Worm (Caenorhabditis elegans) whole organism, L2 larva: ENCODE measurements around the gene T02D1.8.

Experiments used
- C34F6.9 ChIP-seq: fragments of 150-350 bp; optimal IDR thresholded peaks from 2 replicates; lab custom pipeline; 2014; ENCODE audit warnings: missing biosample characterization, missing genetic modification characterization
- F13H6.1 ChIP-seq: sonication (generic microtip); optimal IDR thresholded peaks from 2 replicates; lab custom pipeline; 2016; ENCODE audit warnings: missing genetic modification characterization, missing compliant biosample characterization
- R02D3.7 ChIP-seq: fragments of 150-350 bp; optimal IDR thresholded peaks from 2 replicates; lab custom pipeline; 2014; ENCODE audit warnings: missing biosample characterization, missing genetic modification characterization
- ZK546.5 ChIP-seq: sonication (generic microtip); optimal IDR thresholded peaks from 2 replicates; lab custom pipeline; 2017; ENCODE audit warnings: missing biosample characterization, missing genetic modification characterization
- ceh-16 ChIP-seq: fragments of 150-350 bp; optimal IDR thresholded peaks from 2 replicates; lab custom pipeline; 2014; ENCODE audit warnings: missing biosample characterization, missing genetic modification characterization
- ceh-82 ChIP-seq: fragments of 150-350 bp; optimal IDR thresholded peaks from 2 replicates; lab custom pipeline; 2014; ENCODE audit warnings: missing biosample characterization, missing genetic modification characterization
- dmd-4 ChIP-seq: sonication (generic microtip); optimal IDR thresholded peaks from 2 replicates; lab custom pipeline; 2017; ENCODE audit warnings: missing biosample characterization, missing genetic modification characterization
- egl-27 ChIP-seq: sonication (generic microtip); optimal IDR thresholded peaks from 3 replicates; lab custom pipeline; 2017; ENCODE audit warnings: missing biosample characterization, missing genetic modification reagents, missing genetic modification characterization
- elt-1 ChIP-seq: fragments of 150-350 bp; optimal IDR thresholded peaks from 2 replicates; lab custom pipeline; 2014; ENCODE audit warnings: missing biosample characterization, missing genetic modification characterization
- elt-3 ChIP-seq: sonication (generic microtip); optimal IDR thresholded peaks from 2 replicates; lab custom pipeline; 2017; ENCODE audit warnings: missing biosample characterization, missing genetic modification characterization
- fos-1 ChIP-seq: fragments of 150-350 bp; optimal IDR thresholded peaks from 2 replicates; lab custom pipeline; 2014; ENCODE audit warnings: missing biosample characterization, missing genetic modification characterization
- gmeb-1 ChIP-seq: fragments of 150-350 bp; optimal IDR thresholded peaks from 2 replicates; lab custom pipeline; 2014; ENCODE audit warnings: missing biosample characterization, missing genetic modification characterization
- lin-11 ChIP-seq: fragments of 150-350 bp; sonication (generic microtip); optimal IDR thresholded peaks from 2 replicates; lab custom pipeline; 2014; ENCODE audit warnings: missing biosample characterization, missing genetic modification characterization, inconsistent platforms, mixed read lengths
- lin-13 ChIP-seq: fragments of 150-350 bp; optimal IDR thresholded peaks from 2 replicates; lab custom pipeline; 2014; ENCODE audit warnings: missing biosample characterization, missing genetic modification reagents, missing genetic modification characterization
- lin-39 ChIP-seq: fragments of 150-350 bp; optimal IDR thresholded peaks from 2 replicates; lab custom pipeline; 2014; ENCODE audit warnings: missing biosample characterization, missing genetic modification reagents, missing genetic modification characterization
- lsy-2 ChIP-seq, 2 experiments: fragments of 150-350 bp in 1 of 2; sonication (generic microtip) in 1 of 2; optimal IDR thresholded peaks; 2 replicates each; lab custom pipeline; 2014 to 2017; ENCODE audit warnings: missing biosample characterization in 2 of 2, missing genetic modification characterization in 2 of 2
- mab-5 ChIP-seq: fragments of 150-350 bp; optimal IDR thresholded peaks from 2 replicates; lab custom pipeline; 2014; ENCODE audit warnings: missing biosample characterization, missing genetic modification characterization
- mdl-1 ChIP-seq, 2 experiments: fragments of 150-350 bp in 1 of 2; sonication (generic microtip) in 1 of 2; optimal IDR thresholded peaks; 2 replicates each; lab custom pipeline; 2017; ENCODE audit warnings: missing biosample characterization in 2 of 2, missing genetic modification characterization in 2 of 2
- nhr-10 ChIP-seq: sonication (generic microtip); optimal IDR thresholded peaks from 2 replicates; lab custom pipeline; 2017; ENCODE audit warnings: missing biosample characterization, missing genetic modification characterization
- nhr-11 ChIP-seq: fragments of 150-350 bp; optimal IDR thresholded peaks from 2 replicates; lab custom pipeline; 2014; ENCODE audit warnings: missing biosample characterization, missing genetic modification characterization
- nhr-12 ChIP-seq: fragments of 150-350 bp; optimal IDR thresholded peaks from 2 replicates; lab custom pipeline; 2014; ENCODE audit warnings: missing biosample characterization, missing genetic modification characterization
- nhr-129 ChIP-seq: fragments of 150-350 bp; optimal IDR thresholded peaks from 2 replicates; lab custom pipeline; 2014; ENCODE audit warnings: missing biosample characterization, missing genetic modification characterization
- nhr-21 ChIP-seq: fragments of 150-350 bp; optimal IDR thresholded peaks from 2 replicates; lab custom pipeline; 2014; ENCODE audit warnings: missing biosample characterization, missing genetic modification characterization
- nhr-237 ChIP-seq: fragments of 150-350 bp; optimal IDR thresholded peaks from 2 replicates; lab custom pipeline; 2014; ENCODE audit warnings: missing biosample characterization, missing genetic modification characterization
- nhr-25 ChIP-seq: fragments of 150-350 bp; sonication (generic microtip); optimal IDR thresholded peaks from 3 replicates; lab custom pipeline; 2014; ENCODE audit warnings: missing biosample characterization, missing genetic modification characterization
- peb-1 ChIP-seq: fragments of 150-350 bp; optimal IDR thresholded peaks from 2 replicates; lab custom pipeline; 2014; ENCODE audit warnings: missing biosample characterization, missing genetic modification characterization
- sma-3 ChIP-seq: sonication (generic microtip); optimal IDR thresholded peaks from 2 replicates; lab custom pipeline; 2016; ENCODE audit warnings: missing genetic modification reagents, missing genetic modification characterization, missing compliant biosample characterization
- sma-9 ChIP-seq, 2 experiments: fragments of 150-350 bp in 1 of 2; sonication (generic microtip) in 1 of 2; optimal IDR thresholded peaks; 2 replicates each; lab custom pipeline; 2014 to 2016; ENCODE audit warnings: missing genetic modification characterization in 2 of 2, mild to moderate bottlenecking in 1 of 2, missing biosample characterization in 1 of 2, missing compliant biosample characterization in 1 of 2, missing genetic modification reagents in 1 of 2, moderate library complexity in 1 of 2
- snpc-4 ChIP-seq: fragments of 150-350 bp; optimal IDR thresholded peaks from 2 replicates; lab custom pipeline; 2014; ENCODE audit warnings: missing biosample characterization, missing genetic modification characterization
- unc-39 ChIP-seq: fragments of 150-350 bp; optimal IDR thresholded peaks from 2 replicates; lab custom pipeline; 2014; ENCODE audit warnings: missing biosample characterization, missing genetic modification characterization
- unc-62 ChIP-seq: fragments of 150-350 bp; optimal IDR thresholded peaks from 2 replicates; lab custom pipeline; 2014; ENCODE audit warnings: missing biosample characterization, missing genetic modification reagents, missing genetic modification characterization
- zag-1 ChIP-seq: fragments of 150-350 bp; optimal IDR thresholded peaks from 2 replicates; lab custom pipeline; 2014; ENCODE audit warnings: missing biosample characterization, missing genetic modification characterization
- ztf-11 ChIP-seq: sonication (generic microtip); optimal IDR thresholded peaks from 2 replicates; lab custom pipeline; 2017; ENCODE audit warnings: missing biosample characterization, missing genetic modification characterization

T02D1.8 gene

DNA sequence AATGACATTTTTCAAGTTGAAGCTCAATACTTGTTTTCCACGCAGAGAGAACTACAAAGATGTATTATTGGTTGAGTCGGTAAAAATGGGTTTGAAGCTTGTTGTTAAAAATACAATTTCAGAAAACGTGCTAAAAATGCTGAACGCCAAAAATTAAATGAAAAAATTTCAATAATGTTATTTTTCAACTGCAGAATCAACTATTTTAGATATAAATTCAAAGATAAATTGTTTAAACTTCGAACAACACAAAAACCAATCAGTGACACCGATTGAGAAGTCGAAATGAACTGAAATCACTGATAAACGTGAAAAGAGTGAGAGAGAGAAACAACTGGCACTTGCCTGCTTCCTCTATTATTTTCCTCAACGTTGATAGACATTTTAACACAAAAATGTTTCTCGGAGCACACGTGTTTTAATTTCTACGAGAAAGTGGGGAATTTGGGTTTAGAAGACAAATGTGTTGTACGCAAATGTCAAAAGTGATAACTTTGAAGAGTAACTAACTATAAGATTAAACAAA, at the start of gene T02D1.8:
Gene T02D1.8 (minus strand): TSS at position 51 of the 526 bp plus-strand sequence.
- no peak for TF ChIP-seq ceh-82 (tag; lab: Kevin White, UChicago)
- peak; percentile 74 for TF ChIP-seq fos-1 (tag; lab: Kevin White, UChicago)
- no peak for TF ChIP-seq sma-3 (GFP tag; lab: Kevin White, UChicago)

DNA sequence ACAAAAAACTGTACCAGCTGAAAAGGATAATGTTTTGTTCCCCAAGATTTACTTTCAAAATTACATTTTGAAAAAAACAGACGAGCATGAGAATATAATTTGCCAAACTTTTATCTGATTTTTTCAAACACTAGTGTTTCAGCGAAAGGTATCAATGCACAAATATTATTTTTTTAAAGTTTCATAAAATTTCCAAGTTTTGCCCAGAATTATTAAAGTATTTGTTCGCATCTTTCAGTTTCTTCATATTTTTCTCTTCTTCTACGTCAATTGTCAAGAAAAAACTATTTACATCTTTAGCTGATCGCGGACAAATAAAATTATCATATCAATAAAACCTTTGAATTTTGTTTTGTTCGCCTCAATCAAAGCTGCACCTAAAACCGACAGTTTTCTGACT, 49.7 kb upstream of the T02D1.8 start, which contains the start of gene C06A12.8:
Gene C06A12.8 (plus strand): TSS at position 301 of the 400 bp plus-strand sequence.
- TF ChIP-seq lin-39 (tag; lab: Kevin White, UChicago) (no peak), nhr-25 (tag; lab: Kevin White, UChicago) (no peak), sma-9 (GFP tag; optimal IDR thresholded peaks at IDR 0.05; lab: Kevin White, UChicago) (no peak), sma-9 (tag; optimal IDR thresholded peaks at IDR 0.05; lab: Kevin White, UChicago) (no peak), egl-27 (tag; lab: Kevin White, UChicago) (no peak), lsy-2 (tag; optimal IDR thresholded peaks at IDR 0.05; lab: Kevin White, UChicago) (no peak), fos-1 (tag; lab: Kevin White, UChicago) (no peak), ZK546.5 (no peak), snpc-4 (tag; lab: Kevin White, UChicago) (no peak), lin-11 (tag; lab: Kevin White, UChicago) (no peak), lin-13 (GFP tag; lab: Kevin White, UChicago) (no peak), nhr-10 (tag; lab: Kevin White, UChicago) (no peak), elt-3 (tag; lab: Kevin White, UChicago) (no peak), nhr-21 (tag; lab: Kevin White, UChicago) (no peak)

DNA sequence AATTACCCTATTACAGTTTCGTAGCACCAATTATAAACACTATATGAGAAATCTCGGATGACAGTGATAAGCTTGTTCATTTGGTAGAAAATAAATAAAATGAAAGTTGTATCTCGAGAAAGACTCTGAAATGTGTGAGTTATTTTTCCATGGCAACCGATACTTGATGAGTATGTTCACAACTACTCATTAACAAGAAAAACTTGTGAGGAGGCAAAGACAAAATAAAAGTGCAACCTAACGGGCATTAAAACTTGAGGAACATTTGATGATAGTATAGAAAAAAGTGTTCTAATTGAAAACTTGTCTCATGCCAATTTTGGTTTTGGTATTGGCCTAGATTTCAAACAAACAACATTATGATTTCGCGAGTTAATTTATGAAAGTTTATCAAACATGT, 49.3 kb upstream of the T02D1.8 start, which contains the start of gene gcy-27:
Gene gcy-27 (minus strand): TSS at position 101 of the 400 bp plus-strand sequence.
- TF ChIP-seq nhr-129 (tag; lab: Kevin White, UChicago) (no peak), nhr-11 (tag; lab: Kevin White, UChicago) (no peak), F13H6.1 (tag; lab: Kevin White, UChicago) (no peak), ztf-11 (tag; lab: Kevin White, UChicago) (no peak), gmeb-1 (tag; lab: Kevin White, UChicago) (no peak), peb-1 (tag; lab: Kevin White, UChicago) (no peak), ceh-16 (tag; lab: Kevin White, UChicago) (no peak), C34F6.9 (no peak), fos-1 (tag; lab: Kevin White, UChicago) (no peak), ceh-82 (tag; lab: Kevin White, UChicago) (no peak), zag-1 (tag; lab: Kevin White, UChicago) (no peak), dmd-4 (no peak), unc-39 (tag; lab: Kevin White, UChicago) (no peak), egl-27 (tag; lab: Kevin White, UChicago) (no peak), nhr-237 (tag; lab: Kevin White, UChicago) (no peak), mdl-1 (tag; optimal IDR thresholded peaks at IDR 0.05; lab: Kevin White, UChicago) (no peak), nhr-25 (tag; lab: Kevin White, UChicago) (no peak), R02D3.7 (tag; lab: Kevin White, UChicago) (no peak), lin-13 (GFP tag; lab: Kevin White, UChicago) (no peak), unc-62 (GFP tag; lab: Kevin White, UChicago) (no peak)

ce11 chrIV:17435228-17435627, 47.9 kb upstream of the T02D1.8 start:
- TF ChIP-seq F13H6.1 (tag; lab: Kevin White, UChicago), result no peak

DNA sequence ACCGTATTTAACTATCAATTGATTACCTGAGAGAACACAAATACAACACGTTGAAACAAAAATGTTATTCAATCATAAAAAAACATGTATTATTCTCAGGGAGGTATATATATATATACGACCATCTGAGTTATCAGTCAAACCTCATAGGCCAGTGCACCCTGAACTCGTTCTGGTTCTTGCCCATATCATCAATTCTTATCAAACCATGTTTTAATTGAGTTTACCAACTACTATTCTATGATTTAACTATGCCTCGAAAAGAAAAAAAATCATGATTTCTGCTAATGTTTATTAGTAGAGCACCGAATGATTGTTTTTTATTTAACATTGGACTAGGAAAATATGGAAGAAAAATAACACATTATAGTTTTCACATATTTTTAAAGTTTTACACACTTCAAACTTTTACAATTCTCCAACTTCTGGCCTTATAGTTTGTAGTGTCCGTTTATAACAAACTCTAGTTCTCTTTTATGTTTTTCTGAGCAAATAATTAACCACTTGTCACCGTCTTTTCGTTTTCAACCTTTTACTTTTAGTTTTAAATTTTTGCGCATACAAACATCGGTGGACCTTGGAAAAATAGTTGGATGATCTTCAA, 45.0 kb upstream of the T02D1.8 start:
- TF ChIP-seq nhr-12 (tag; lab: Kevin White, UChicago) (no peak), mab-5 (tag; lab: Kevin White, UChicago) (no peak), elt-1 (tag; lab: Kevin White, UChicago) (no peak), zag-1 (tag; lab: Kevin White, UChicago) (no peak), fos-1 (tag; lab: Kevin White, UChicago) (peak; percentile 53), nhr-25 (tag; lab: Kevin White, UChicago) (no peak), dmd-4 (no peak)
